Fruit fly (Drosophila melanogaster) whole organism, prepupa: ENCODE measurements around the gene REPTOR.

Experiments
- CG10631 ChIP-seq: fragments of 200-800 bp; sonication (Bioruptor generic); optimal IDR thresholded peaks from 2 replicates; lab custom pipeline; 2016; ENCODE audit warnings: missing biosample characterization, missing genetic modification characterization
- CG10669 ChIP-seq: fragments of 200-800 bp; sonication (Bioruptor generic); optimal IDR thresholded peaks from 3 replicates; lab custom pipeline; 2018; ENCODE audit warnings: missing biosample characterization, mild to moderate bottlenecking, missing genetic modification characterization, moderate library complexity
- CG11294 ChIP-seq: fragments of 200-800 bp; sonication (Bioruptor generic); IDR thresholded peaks from 2 replicates; pipeline ENCODE4 v1.3.6; 2022; ENCODE audit warnings: missing biosample characterization, missing genetic modification characterization
- CG11762 ChIP-seq: fragments of 200-800 bp; sonication (Bioruptor generic); optimal IDR thresholded peaks from 3 replicates; lab custom pipeline; 2016; ENCODE audit warnings: missing biosample characterization, missing genetic modification characterization; ENCODE audit not compliant: insufficient read depth
- CG11902 ChIP-seq: fragments of 200-800 bp; sonication (Bioruptor generic); optimal IDR thresholded peaks from 3 replicates; lab custom pipeline; 2016; ENCODE audit warnings: missing biosample characterization, missing genetic modification characterization
- CG15336 ChIP-seq: fragments of 200-800 bp; sonication (Bioruptor generic); IDR thresholded peaks from 2 replicates; pipeline ENCODE4 v1.3.6; 2022; ENCODE audit warnings: missing biosample characterization, missing genetic modification characterization
- CG1621 ChIP-seq: fragments of 200-800 bp; sonication (Bioruptor generic); optimal IDR thresholded peaks from 3 replicates; lab custom pipeline; 2018; ENCODE audit warnings: missing biosample characterization, mild to moderate bottlenecking, missing genetic modification characterization
- CG34406 ChIP-seq: fragments of 200-800 bp; sonication (Bioruptor generic); optimal IDR thresholded peaks from 3 replicates; lab custom pipeline; 2016; ENCODE audit warnings: missing biosample characterization, missing genetic modification characterization
- CG4318 ChIP-seq: fragments of 200-800 bp; sonication (Bioruptor generic); optimal IDR thresholded peaks from 3 replicates; lab custom pipeline; 2017; ENCODE audit warnings: missing biosample characterization, mild to moderate bottlenecking, missing genetic modification characterization
- CG6276 ChIP-seq: fragments of 200-800 bp; sonication (Bioruptor generic); optimal IDR thresholded peaks from 2 replicates; lab custom pipeline; 2017; ENCODE audit warnings: missing biosample characterization, mild to moderate bottlenecking, missing genetic modification characterization
- CG6792 ChIP-seq: fragments of 200-800 bp; sonication (Bioruptor generic); optimal IDR thresholded peaks from 3 replicates; lab custom pipeline; 2016; ENCODE audit warnings: missing biosample characterization, missing genetic modification characterization
- CG6854 ChIP-seq: fragments of 200-800 bp; sonication (Bioruptor generic); optimal IDR thresholded peaks from 2 replicates; lab custom pipeline; 2017; ENCODE audit warnings: missing biosample characterization, mild to moderate bottlenecking, missing genetic modification characterization
- CG8119 ChIP-seq: fragments of 200-800 bp; sonication (Bioruptor generic); IDR thresholded peaks from 3 replicates; pipeline ENCODE4 v1.3.6; 2022; ENCODE audit warnings: missing biosample characterization, missing genetic modification characterization
- CG8319 ChIP-seq: fragments of 200-800 bp; sonication (Bioruptor generic); optimal IDR thresholded peaks from 3 replicates; lab custom pipeline; 2016; ENCODE audit warnings: missing biosample characterization, missing genetic modification characterization
- CG8632 ChIP-seq: fragments of 200-800 bp; sonication (Bioruptor generic); optimal IDR thresholded peaks from 3 replicates; lab custom pipeline; 2016; ENCODE audit warnings: missing biosample characterization, missing genetic modification characterization
- CG9139 ChIP-seq: fragments of 200-800 bp; sonication (Bioruptor generic); optimal IDR thresholded peaks from 3 replicates; lab custom pipeline; 2017; ENCODE audit warnings: missing biosample characterization, mild to moderate bottlenecking, missing genetic modification characterization
- Eip75B ChIP-seq: fragments of 200-800 bp; sonication (Bioruptor generic); optimal IDR thresholded peaks from 3 replicates; lab custom pipeline; 2016; ENCODE audit warnings: missing biosample characterization, missing genetic modification characterization
- Eip78C ChIP-seq: fragments of 200-800 bp; sonication (Bioruptor generic); peaks from one replicate; lab custom pipeline; 2016; ENCODE audit warnings: missing biosample characterization, missing genetic modification characterization
- Ets21C ChIP-seq: fragments of 200-800 bp; sonication (Bioruptor generic); optimal IDR thresholded peaks from 3 replicates; lab custom pipeline; 2016; ENCODE audit warnings: missing biosample characterization, missing genetic modification characterization
- Ets96B ChIP-seq: fragments of 200-800 bp; optimal IDR thresholded peaks from 2 replicates; lab custom pipeline; 2019; ENCODE audit warnings: missing biosample characterization, mild to moderate bottlenecking, missing genetic modification characterization, moderate library complexity
- Gug ChIP-seq: fragments of 200-800 bp; sonication (Bioruptor generic); IDR thresholded peaks from 2 replicates; pipeline ENCODE4 v1.3.6; 2022; ENCODE audit warnings: missing biosample characterization, missing genetic modification characterization
- Hr4 ChIP-seq: fragments of 200-800 bp; sonication (Bioruptor generic); optimal IDR thresholded peaks from 3 replicates; lab custom pipeline; 2016; ENCODE audit warnings: missing biosample characterization, missing genetic modification characterization
- Lpt ChIP-seq: fragments of 200-800 bp; sonication (Bioruptor generic); optimal IDR thresholded peaks from 3 replicates; lab custom pipeline; 2016; ENCODE audit warnings: missing biosample characterization, missing genetic modification characterization
- Met ChIP-seq: fragments of 200-800 bp; sonication (Bioruptor generic); optimal IDR thresholded peaks from 3 replicates; lab custom pipeline; 2016; ENCODE audit warnings: missing biosample characterization, missing genetic modification characterization
- OdsH ChIP-seq: fragments of 200-800 bp; sonication (Bioruptor generic); optimal IDR thresholded peaks from 3 replicates; lab custom pipeline; 2016; ENCODE audit warnings: missing biosample characterization, missing genetic modification characterization
- Smox ChIP-seq: fragments of 200-800 bp; sonication (Bioruptor generic); optimal IDR thresholded peaks from 3 replicates; lab custom pipeline; 2016; ENCODE audit warnings: missing biosample characterization, missing genetic modification characterization
- Sox15 ChIP-seq: fragments of 200-800 bp; sonication (Bioruptor generic); optimal IDR thresholded peaks from 3 replicates; lab custom pipeline; 2016; ENCODE audit warnings: missing biosample characterization, missing genetic modification characterization
- achi ChIP-seq: fragments of 200-800 bp; sonication (Bioruptor generic); optimal IDR thresholded peaks from 3 replicates; lab custom pipeline; 2016; ENCODE audit warnings: missing biosample characterization, missing genetic modification characterization
- acj6 ChIP-seq: fragments of 200-800 bp; sonication (Bioruptor generic); optimal IDR thresholded peaks from 3 replicates; lab custom pipeline; 2016; ENCODE audit warnings: missing biosample characterization, missing genetic modification characterization
- eg ChIP-seq: fragments of 200-800 bp; sonication (Bioruptor generic); IDR thresholded peaks from 3 replicates; pipeline ENCODE4 v1.3.6; 2022; ENCODE audit warnings: missing biosample characterization, missing genetic modification characterization
- esn ChIP-seq: fragments of 200-800 bp; sonication (Bioruptor generic); optimal IDR thresholded peaks from 2 replicates; lab custom pipeline; 2016; ENCODE audit warnings: missing biosample characterization, mild to moderate bottlenecking, missing genetic modification characterization, moderate library complexity
- fd59A ChIP-seq: fragments of 200-800 bp; sonication (Bioruptor generic); optimal IDR thresholded peaks from 2 replicates; lab custom pipeline; 2017; ENCODE audit warnings: missing biosample characterization, mild to moderate bottlenecking, missing genetic modification characterization, missing genetic modification reagents
- fd85E ChIP-seq: fragments of 200-800 bp; sonication (Bioruptor generic); optimal IDR thresholded peaks from 3 replicates; lab custom pipeline; 2016; ENCODE audit warnings: missing biosample characterization, missing genetic modification characterization
- fkh ChIP-seq: fragments of 200-800 bp; sonication (Bioruptor generic); optimal IDR thresholded peaks from 3 replicates; lab custom pipeline; 2017; ENCODE audit warnings: missing biosample characterization, mild to moderate bottlenecking, missing genetic modification characterization, moderate library complexity
- lz ChIP-seq: fragments of 200-800 bp; sonication (Bioruptor generic); optimal IDR thresholded peaks from 3 replicates; lab custom pipeline; 2016; ENCODE audit warnings: missing biosample characterization, missing genetic modification characterization
- net ChIP-seq: fragments of 200-800 bp; sonication (Bioruptor generic); optimal IDR thresholded peaks from 3 replicates; lab custom pipeline; 2016; ENCODE audit warnings: missing biosample characterization, missing genetic modification characterization
- pdm3 ChIP-seq: fragments of 200-800 bp; sonication (Bioruptor generic); optimal IDR thresholded peaks from 3 replicates; lab custom pipeline; 2016; ENCODE audit warnings: missing biosample characterization, missing genetic modification characterization
- salr ChIP-seq, 2 experiments: fragments of 200-800 bp; sonication (Bioruptor generic); optimal IDR thresholded peaks; 3 replicates each; lab custom pipeline; 2016 to 2018; ENCODE audit warnings: missing biosample characterization in 2 of 2, missing genetic modification characterization in 2 of 2, mild to moderate bottlenecking in 1 of 2
- spab ChIP-seq: fragments of 200-800 bp; sonication (Bioruptor generic); optimal IDR thresholded peaks from 2 replicates; lab custom pipeline; 2017; ENCODE audit warnings: missing biosample characterization, mild to moderate bottlenecking, missing genetic modification characterization, missing genetic modification reagents
- ss ChIP-seq, 2 experiments: fragments of 200-800 bp; sonication (Bioruptor generic); optimal IDR thresholded peaks; 2 replicates in 1 of 2; 3 replicates in 1 of 2; lab custom pipeline; 2017 to 2018; ENCODE audit warnings: mild to moderate bottlenecking in 2 of 2, missing biosample characterization in 2 of 2, missing genetic modification characterization in 2 of 2, moderate library complexity in 1 of 2
- svp ChIP-seq: fragments of 200-800 bp; sonication (Bioruptor generic); peaks from one replicate; lab custom pipeline; 2016; ENCODE audit warnings: missing biosample characterization, missing genetic modification characterization
- topi ChIP-seq: fragments of 200-800 bp; sonication (Bioruptor generic); optimal IDR thresholded peaks from 3 replicates; lab custom pipeline; 2016; ENCODE audit warnings: missing biosample characterization, missing genetic modification characterization
- vri ChIP-seq: fragments of 200-800 bp; sonication (Bioruptor generic); optimal IDR thresholded peaks from 3 replicates; lab custom pipeline; 2016; ENCODE audit warnings: missing biosample characterization, mild to moderate bottlenecking, missing genetic modification characterization

The REPTOR gene

DNA sequence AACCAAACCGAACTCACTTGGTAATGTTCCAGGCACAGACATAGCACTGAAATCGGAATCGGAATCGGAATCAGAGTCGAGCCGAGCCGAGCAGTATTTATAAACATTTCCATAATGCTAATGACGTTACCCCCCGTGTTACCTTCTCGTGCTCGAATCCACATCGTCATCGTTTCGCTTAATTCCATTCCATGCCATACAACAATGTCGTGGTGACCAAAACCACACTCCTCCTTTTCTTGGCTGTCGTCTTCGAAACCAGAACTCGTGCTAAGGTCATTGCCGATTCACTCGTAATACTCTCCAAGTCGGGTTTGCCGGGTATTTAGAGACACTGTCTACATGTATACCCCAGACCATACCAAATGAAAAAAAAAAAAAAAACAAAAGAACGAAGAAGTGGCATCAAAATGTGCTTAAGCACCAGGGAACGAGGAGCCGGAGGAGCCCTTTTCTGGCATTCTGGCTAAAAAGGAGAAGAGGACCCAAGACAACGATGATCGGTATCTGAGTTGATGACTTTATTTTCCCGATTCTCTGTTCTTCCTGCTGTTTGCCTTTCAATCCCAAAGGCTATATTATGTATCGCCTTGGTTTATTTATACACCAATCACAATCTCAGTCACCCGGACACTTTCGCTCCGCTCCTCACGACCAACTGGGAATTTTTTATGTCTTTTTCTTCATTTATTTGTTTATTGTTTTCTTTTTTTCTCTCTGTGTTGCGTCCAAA is 20.9 kb upstream of the REPTOR start (continued):
- TF ChIP-seq Smox (GFP tag; lab: Kevin White, UChicago) (no peak), Eip78C (GFP tag; lab: Kevin White, UChicago) (peak; percentile 81), CG11294 (GFP tag; lab: Robert Waterston, UW) (no peak), ss (GFP tag; optimal IDR thresholded peaks at IDR 0.05; lab: Kevin White, UChicago) (peak; percentile 78 to 86), fd85E (GFP tag; lab: Kevin White, UChicago) (no peak), Hr4 (GFP tag; lab: Kevin White, UChicago) (no peak), achi (GFP tag; lab: Kevin White, UChicago) (peak; percentile 24), topi (peak; percentile 25), Ets21C (GFP tag; lab: Kevin White, UChicago) (no peak), CG8632 (peak; percentile 39), Eip75B (GFP tag; lab: Kevin White, UChicago) (peak; percentile 50), acj6 (GFP tag; lab: Kevin White, UChicago) (no peak)

dm6 chr3R:24601069-24601468 is 18.4 kb upstream of the REPTOR start:
- TF ChIP-seq vri (GFP tag; lab: Kevin White, UChicago): peak; percentile 18
- TF ChIP-seq Eip78C (GFP tag; lab: Kevin White, UChicago): peak; percentile 41
- no peak for TF ChIP-seq CG34406
- peak; percentile 82 for TF ChIP-seq fkh (GFP tag; lab: Kevin White, UChicago)
- TF ChIP-seq, all 60 proteins: peak for 3

DNA sequence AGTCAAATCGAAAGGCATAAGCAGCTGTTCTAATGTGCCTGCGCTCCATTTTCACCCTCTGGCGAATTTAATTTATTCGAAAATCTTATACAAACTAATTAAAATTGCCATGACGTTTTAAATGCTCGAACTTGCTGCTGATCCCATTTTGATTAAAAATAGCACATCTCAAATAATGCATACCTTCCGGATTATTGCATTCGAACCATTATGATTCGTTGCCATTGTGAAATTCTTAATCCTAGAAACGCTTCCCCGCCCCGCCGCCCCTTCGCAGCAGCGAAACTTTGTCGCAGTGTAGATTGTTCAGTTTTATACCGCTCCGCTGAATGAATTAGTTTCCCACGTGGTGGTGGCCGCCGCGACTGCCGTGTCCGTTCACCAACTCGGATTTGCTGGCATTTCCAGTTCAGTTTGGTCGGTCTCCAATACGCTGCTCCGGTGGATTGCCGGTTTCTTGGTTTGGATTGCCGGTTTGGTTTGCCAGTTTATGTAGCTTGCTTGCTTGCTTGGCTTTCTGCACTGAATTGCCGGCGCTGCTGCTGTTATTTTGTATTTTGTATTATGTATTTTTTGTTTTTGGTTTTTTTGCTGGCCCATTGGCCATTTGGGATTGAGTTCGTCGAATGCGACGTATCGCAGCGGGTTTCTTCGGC is 16.0 kb upstream of the REPTOR start:
- peak; percentile 57; the same call in 2 of the 3 replicates for TF ChIP-seq eg (GFP tag; lab: Robert Waterston, UW)
- TF ChIP-seq Eip78C (GFP tag; lab: Kevin White, UChicago): peak; percentile 85
- peak; percentile 49 for TF ChIP-seq CG10631 (GFP tag; lab: Kevin White, UChicago)
- no peak for TF ChIP-seq Sox15
- no peak for TF ChIP-seq CG11902
- TF ChIP-seq CG15336: peak; percentile 50
- TF ChIP-seq CG6276: peak; percentile 61
- TF ChIP-seq CG8632: no peak
- TF ChIP-seq Gug (GFP tag; lab: Robert Waterston, UW): peak; percentile 37; the same call in 1 of the 2 replicates
- peak; percentile 39 for TF ChIP-seq OdsH
- peak; percentile 3 for TF ChIP-seq esn (GFP tag; lab: Kevin White, UChicago)
- TF ChIP-seq ss (GFP tag; optimal IDR thresholded peaks at IDR 0.05; lab: Kevin White, UChicago): peak in 1 of 2 experiments; percentile 7
- peak; percentile 11 for TF ChIP-seq Ets96B (tag; lab: Kevin White, UChicago)
- TF ChIP-seq acj6 (GFP tag; lab: Kevin White, UChicago): peak; percentile 28
- TF ChIP-seq CG6792 (GFP tag; lab: Kevin White, UChicago): peak; percentile 6
- peak; percentile 73 for TF ChIP-seq CG4318 (GFP tag; lab: Kevin White, UChicago)
- peak; percentile 49 for TF ChIP-seq net (GFP tag; lab: Kevin White, UChicago)
- TF ChIP-seq Smox (GFP tag; lab: Kevin White, UChicago): no peak
- no peak for TF ChIP-seq fkh (GFP tag; lab: Kevin White, UChicago)
- peak; percentile 3 for TF ChIP-seq CG6854
- no peak for TF ChIP-seq vri (GFP tag; lab: Kevin White, UChicago)
- TF ChIP-seq svp: no peak
- TF ChIP-seq spab: peak; percentile 21
- peak; percentile 24 for TF ChIP-seq CG34406
- TF ChIP-seq fd59A (GFP tag; lab: Kevin White, UChicago): no peak
- peak; percentile 61 for TF ChIP-seq CG8119 (GFP tag; lab: Robert Waterston, UW)
- no peak for TF ChIP-seq lz (GFP tag; lab: Kevin White, UChicago)
- no peak for TF ChIP-seq Eip75B (GFP tag; lab: Kevin White, UChicago)
- peak; percentile 23; the same call in 1 of the 2 replicates for TF ChIP-seq CG11294 (GFP tag; lab: Robert Waterston, UW)
- no peak for TF ChIP-seq salr (GFP tag; optimal IDR thresholded peaks at IDR 0.05; lab: Kevin White, UChicago)
- TF ChIP-seq achi (GFP tag; lab: Kevin White, UChicago): peak; percentile 47
- no peak for TF ChIP-seq CG8319 (GFP tag; lab: Kevin White, UChicago)
- peak; percentile 53 for TF ChIP-seq pdm3 (GFP tag; lab: Kevin White, UChicago)
- no peak for TF ChIP-seq CG9139 (GFP tag; lab: Kevin White, UChicago)
- TF ChIP-seq fd85E (GFP tag; lab: Kevin White, UChicago): no peak
- TF ChIP-seq Ets21C (GFP tag; lab: Kevin White, UChicago): no peak
- peak; percentile 30 for TF ChIP-seq Lpt (GFP tag; lab: Kevin White, UChicago)
- TF ChIP-seq Met (GFP tag; lab: Kevin White, UChicago): no peak
- TF ChIP-seq CG10669 (GFP tag; lab: Kevin White, UChicago): peak; percentile 4
- TF ChIP-seq CG1621 (tag; lab: Kevin White, UChicago): peak; percentile 41
- TF ChIP-seq CG11762: no peak
